Worm (Caenorhabditis elegans) whole organism, L2 larva: ENCODE data around the gene clc-29.
A peak's percentile ranks its signal among the peaks of the same experiment; 100 is the strongest.

Experiments
- C34F6.9 ChIP-seq: fragments of 150-350 bp; optimal IDR thresholded peaks from 2 replicates; lab custom pipeline; 2014; ENCODE audit warnings: missing biosample characterization, missing genetic modification characterization
- R02D3.7 ChIP-seq: fragments of 150-350 bp; optimal IDR thresholded peaks from 2 replicates; lab custom pipeline; 2014; ENCODE audit warnings: missing biosample characterization, missing genetic modification characterization
- Y55F3AM.14 ChIP-seq: fragments of 200-800 bp; sonication (Bioruptor generic); optimal IDR thresholded peaks from 2 replicates; lab custom pipeline; 2018; ENCODE audit warnings: mild to moderate bottlenecking, missing genetic modification characterization, missing compliant biosample characterization
- alr-1 ChIP-seq: fragments of 150-350 bp; optimal IDR thresholded peaks from 2 replicates; lab custom pipeline; 2014; ENCODE audit warnings: missing biosample characterization, missing genetic modification characterization
- aly-2 ChIP-seq: fragments of 150-350 bp; optimal IDR thresholded peaks from 2 replicates; lab custom pipeline; 2014; ENCODE audit warnings: missing biosample characterization, missing genetic modification characterization
- ama-1 ChIP-seq: fragments of 150-350 bp; optimal IDR thresholded peaks from 2 replicates; lab custom pipeline; 2018; ENCODE audit warnings: inconsistent platforms
- blmp-1 ChIP-seq: sonication (generic microtip); optimal IDR thresholded peaks from 2 replicates; lab custom pipeline; 2017; ENCODE audit warnings: missing genetic modification characterization, mild to moderate bottlenecking, missing compliant biosample characterization, antibody characterized with exemption, moderate library complexity; ENCODE audit not compliant: insufficient read depth
- ceh-16 ChIP-seq: fragments of 150-350 bp; optimal IDR thresholded peaks from 2 replicates; lab custom pipeline; 2014; ENCODE audit warnings: missing biosample characterization, missing genetic modification characterization
- ceh-82 ChIP-seq: fragments of 150-350 bp; optimal IDR thresholded peaks from 2 replicates; lab custom pipeline; 2014; ENCODE audit warnings: missing biosample characterization, missing genetic modification characterization
- crh-2 ChIP-seq: sonication (generic microtip); optimal IDR thresholded peaks from 2 replicates; lab custom pipeline; 2017; ENCODE audit warnings: missing biosample characterization, missing genetic modification characterization
- dmd-4 ChIP-seq: sonication (generic microtip); optimal IDR thresholded peaks from 2 replicates; lab custom pipeline; 2017; ENCODE audit warnings: missing biosample characterization, missing genetic modification characterization
- egl-27 ChIP-seq: sonication (generic microtip); optimal IDR thresholded peaks from 3 replicates; lab custom pipeline; 2017; ENCODE audit warnings: missing biosample characterization, missing genetic modification reagents, missing genetic modification characterization
- elt-1 ChIP-seq: fragments of 150-350 bp; optimal IDR thresholded peaks from 2 replicates; lab custom pipeline; 2014; ENCODE audit warnings: missing biosample characterization, missing genetic modification characterization
- elt-3 ChIP-seq: sonication (generic microtip); optimal IDR thresholded peaks from 2 replicates; lab custom pipeline; 2017; ENCODE audit warnings: missing biosample characterization, missing genetic modification characterization
- fos-1 ChIP-seq: fragments of 150-350 bp; optimal IDR thresholded peaks from 2 replicates; lab custom pipeline; 2014; ENCODE audit warnings: missing biosample characterization, missing genetic modification characterization
- lin-13 ChIP-seq: fragments of 150-350 bp; optimal IDR thresholded peaks from 2 replicates; lab custom pipeline; 2014; ENCODE audit warnings: missing biosample characterization, missing genetic modification reagents, missing genetic modification characterization
- lin-39 ChIP-seq: fragments of 150-350 bp; optimal IDR thresholded peaks from 2 replicates; lab custom pipeline; 2014; ENCODE audit warnings: missing biosample characterization, missing genetic modification reagents, missing genetic modification characterization
- lsy-2 ChIP-seq, 2 experiments: fragments of 150-350 bp in 1 of 2; sonication (generic microtip) in 1 of 2; optimal IDR thresholded peaks; 2 replicates each; lab custom pipeline; 2014 to 2017; ENCODE audit warnings: missing biosample characterization in 2 of 2, missing genetic modification characterization in 2 of 2
- mab-5 ChIP-seq: fragments of 150-350 bp; optimal IDR thresholded peaks from 2 replicates; lab custom pipeline; 2014; ENCODE audit warnings: missing biosample characterization, missing genetic modification characterization
- mbf-1 ChIP-seq: sonication (generic microtip); optimal IDR thresholded peaks from 2 replicates; lab custom pipeline; 2017; ENCODE audit warnings: missing biosample characterization, missing genetic modification characterization
- mdl-1 ChIP-seq, 2 experiments: fragments of 150-350 bp in 1 of 2; sonication (generic microtip) in 1 of 2; optimal IDR thresholded peaks; 2 replicates each; lab custom pipeline; 2017; ENCODE audit warnings: missing biosample characterization in 2 of 2, missing genetic modification characterization in 2 of 2
- nhr-10 ChIP-seq: sonication (generic microtip); optimal IDR thresholded peaks from 2 replicates; lab custom pipeline; 2017; ENCODE audit warnings: missing biosample characterization, missing genetic modification characterization
- nhr-11 ChIP-seq: fragments of 150-350 bp; optimal IDR thresholded peaks from 2 replicates; lab custom pipeline; 2014; ENCODE audit warnings: missing biosample characterization, missing genetic modification characterization
- nhr-12 ChIP-seq: fragments of 150-350 bp; optimal IDR thresholded peaks from 2 replicates; lab custom pipeline; 2014; ENCODE audit warnings: missing biosample characterization, missing genetic modification characterization
- nhr-129 ChIP-seq: fragments of 150-350 bp; optimal IDR thresholded peaks from 2 replicates; lab custom pipeline; 2014; ENCODE audit warnings: missing biosample characterization, missing genetic modification characterization
- nhr-21 ChIP-seq: fragments of 150-350 bp; optimal IDR thresholded peaks from 2 replicates; lab custom pipeline; 2014; ENCODE audit warnings: missing biosample characterization, missing genetic modification characterization
- nhr-23 ChIP-seq: fragments of 150-350 bp; optimal IDR thresholded peaks from 2 replicates; lab custom pipeline; 2014; ENCODE audit warnings: missing biosample characterization, missing genetic modification reagents, missing genetic modification characterization
- nhr-237 ChIP-seq: fragments of 150-350 bp; optimal IDR thresholded peaks from 2 replicates; lab custom pipeline; 2014; ENCODE audit warnings: missing biosample characterization, missing genetic modification characterization
- nhr-6 ChIP-seq: fragments of 150-350 bp; optimal IDR thresholded peaks from 2 replicates; lab custom pipeline; 2014; ENCODE audit warnings: missing biosample characterization, missing genetic modification characterization
- nhr-77 ChIP-seq: fragments of 150-350 bp; optimal IDR thresholded peaks from 2 replicates; lab custom pipeline; 2014; ENCODE audit warnings: missing biosample characterization, missing genetic modification characterization
- peb-1 ChIP-seq: fragments of 150-350 bp; optimal IDR thresholded peaks from 2 replicates; lab custom pipeline; 2014; ENCODE audit warnings: missing biosample characterization, missing genetic modification characterization
- skn-1 ChIP-seq: sonication (generic microtip); optimal IDR thresholded peaks from 2 replicates; lab custom pipeline; 2017; ENCODE audit warnings: missing biosample characterization, missing genetic modification characterization
- sma-3 ChIP-seq: sonication (generic microtip); optimal IDR thresholded peaks from 2 replicates; lab custom pipeline; 2016; ENCODE audit warnings: missing genetic modification reagents, missing genetic modification characterization, missing compliant biosample characterization
- sma-9 ChIP-seq, 2 experiments: fragments of 150-350 bp in 1 of 2; sonication (generic microtip) in 1 of 2; optimal IDR thresholded peaks; 2 replicates each; lab custom pipeline; 2014 to 2016; ENCODE audit warnings: missing genetic modification characterization in 2 of 2, mild to moderate bottlenecking in 1 of 2, missing biosample characterization in 1 of 2, missing compliant biosample characterization in 1 of 2, missing genetic modification reagents in 1 of 2, moderate library complexity in 1 of 2
- unc-39 ChIP-seq: fragments of 150-350 bp; optimal IDR thresholded peaks from 2 replicates; lab custom pipeline; 2014; ENCODE audit warnings: missing biosample characterization, missing genetic modification characterization
- unc-55 ChIP-seq: fragments of 150-350 bp; sonication (generic microtip); optimal IDR thresholded peaks from 3 replicates; lab custom pipeline; 2014; ENCODE audit warnings: missing biosample characterization, missing genetic modification reagents, missing genetic modification characterization
- unc-62 ChIP-seq: fragments of 150-350 bp; optimal IDR thresholded peaks from 2 replicates; lab custom pipeline; 2014; ENCODE audit warnings: missing biosample characterization, missing genetic modification reagents, missing genetic modification characterization
- zag-1 ChIP-seq: fragments of 150-350 bp; optimal IDR thresholded peaks from 2 replicates; lab custom pipeline; 2014; ENCODE audit warnings: missing biosample characterization, missing genetic modification characterization
- ztf-11 ChIP-seq: sonication (generic microtip); optimal IDR thresholded peaks from 2 replicates; lab custom pipeline; 2017; ENCODE audit warnings: missing biosample characterization, missing genetic modification characterization
- ztf-4 ChIP-seq: fragments of 150-350 bp; optimal IDR thresholded peaks from 2 replicates; lab custom pipeline; 2014; ENCODE audit warnings: missing biosample characterization, missing genetic modification characterization

The clc-29 gene

DNA sequence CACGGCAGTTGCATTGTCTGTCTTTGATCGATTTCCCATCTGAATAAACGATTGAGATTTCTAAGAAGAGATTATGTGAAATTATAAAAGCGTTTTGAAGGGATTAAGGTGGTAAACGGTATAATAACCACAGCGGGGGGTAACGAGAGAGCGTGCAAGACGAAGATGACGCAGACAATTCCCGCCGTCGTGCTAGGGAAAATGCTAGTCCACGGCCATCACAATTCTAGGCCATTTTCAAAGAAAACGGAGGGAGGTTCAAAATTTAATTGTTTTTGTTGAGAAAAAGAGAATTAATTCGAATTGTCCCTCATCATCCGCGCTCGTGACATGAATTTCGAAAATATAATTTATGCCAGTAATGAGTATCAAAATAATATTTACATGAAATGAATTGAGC is 28.6 kb downstream of the clc-29 start, which contains the start of gene F10E9.11 (continued):
- peak; percentile 86 for TF ChIP-seq unc-55
- TF ChIP-seq nhr-12 (tag; lab: Kevin White, UChicago), result no peak
- TF ChIP-seq lin-39 (tag; lab: Kevin White, UChicago), result no peak
- TF ChIP-seq mab-5, result peak; percentile 69
- TF ChIP-seq ceh-16 (tag; lab: Kevin White, UChicago), result no peak
- no peak for TF ChIP-seq zag-1 (tag; lab: Kevin White, UChicago)
- TF ChIP-seq peb-1 (tag; lab: Kevin White, UChicago), result no peak
- peak; percentile 26 for TF ChIP-seq egl-27
- no peak for TF ChIP-seq alr-1 (tag; lab: Kevin White, UChicago)

DNA sequence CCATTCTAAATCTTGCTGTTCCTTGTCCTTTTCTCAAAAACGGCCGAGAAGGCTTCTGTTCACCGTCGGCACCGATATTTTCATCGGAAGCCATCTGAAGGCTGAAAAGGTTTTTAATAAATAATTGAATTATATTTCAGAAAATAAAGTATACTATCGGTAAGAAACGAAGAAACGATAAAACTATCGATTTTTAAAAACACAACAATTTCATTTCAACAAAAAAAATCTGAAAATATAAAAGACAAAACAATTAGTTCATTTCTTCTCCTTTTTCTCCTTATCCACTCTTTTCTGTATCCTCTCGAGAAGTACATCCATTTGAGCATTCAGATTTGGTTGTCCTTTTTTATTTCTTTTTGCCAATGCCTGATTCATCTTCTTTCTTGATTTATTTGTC is 29.2 kb downstream of the clc-29 start, which contains the start of gene sas-4:
sas-4 (minus strand) TSS at position 101 of the 400 bp plus-strand sequence.
- TF ChIP-seq R02D3.7 (tag; lab: Kevin White, UChicago) (no peak), ama-1 (lab: Kevin White, UChicago) (no peak), mbf-1 (no peak), blmp-1 (tag; lab: Kevin White, UChicago) (no peak), elt-3 (no peak), nhr-23 (tag; lab: Kevin White, UChicago) (no peak), C34F6.9 (tag; lab: Kevin White, UChicago) (no peak), fos-1 (tag; lab: Kevin White, UChicago) (no peak), mab-5 (no peak), ceh-82 (no peak), skn-1 (tag; lab: Kevin White, UChicago) (no peak), alr-1 (tag; lab: Kevin White, UChicago) (no peak), nhr-6 (tag; lab: Kevin White, UChicago) (no peak), nhr-21 (tag; lab: Kevin White, UChicago) (no peak), nhr-237 (tag; lab: Kevin White, UChicago) (no peak), sma-9 (GFP tag; optimal IDR thresholded peaks at IDR 0.05; lab: Kevin White, UChicago) (no peak), sma-9 (tag; optimal IDR thresholded peaks at IDR 0.05; lab: Kevin White, UChicago) (no peak), Y55F3AM.14 (GFP tag; lab: Kevin White, UChicago) (no peak), nhr-77 (tag; lab: Kevin White, UChicago) (no peak)

DNA sequence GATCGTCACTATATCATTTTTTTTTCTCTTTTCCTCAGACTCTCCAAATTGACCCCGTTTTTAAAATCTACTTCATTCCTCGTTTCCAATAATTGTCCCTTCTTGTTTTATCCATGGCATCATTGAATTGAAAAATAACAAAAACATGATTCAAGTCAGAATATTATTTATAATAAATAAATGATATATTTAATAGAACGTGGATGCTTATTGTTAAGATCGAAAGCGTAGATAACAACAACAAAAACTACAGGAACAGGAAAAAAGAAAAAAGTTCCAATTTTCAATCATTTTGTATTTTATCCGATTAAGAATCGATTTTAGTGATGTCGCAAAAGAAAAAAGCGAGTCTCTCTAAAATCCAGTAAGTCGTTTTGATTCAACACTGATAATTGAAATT is 35.3 kb downstream of the clc-29 start, which contains the start of gene F10E9.2:
F10E9.2 (plus strand) TSS at position 301 of the 400 bp plus-strand sequence.
- no peak for TF ChIP-seq lsy-2 (tag; optimal IDR thresholded peaks at IDR 0.05; lab: Kevin White, UChicago)
- TF ChIP-seq nhr-10, result no peak
- no peak for TF ChIP-seq elt-1 (tag; lab: Kevin White, UChicago)
- TF ChIP-seq Y55F3AM.14 (GFP tag; lab: Kevin White, UChicago), result no peak
- no peak for TF ChIP-seq blmp-1 (tag; lab: Kevin White, UChicago)
- TF ChIP-seq nhr-77 (tag; lab: Kevin White, UChicago), result no peak
- no peak for TF ChIP-seq mab-5
- no peak for TF ChIP-seq aly-2 (tag; lab: Kevin White, UChicago)
- no peak for TF ChIP-seq nhr-11 (tag; lab: Kevin White, UChicago)
- TF ChIP-seq nhr-23 (tag; lab: Kevin White, UChicago), result no peak

DNA sequence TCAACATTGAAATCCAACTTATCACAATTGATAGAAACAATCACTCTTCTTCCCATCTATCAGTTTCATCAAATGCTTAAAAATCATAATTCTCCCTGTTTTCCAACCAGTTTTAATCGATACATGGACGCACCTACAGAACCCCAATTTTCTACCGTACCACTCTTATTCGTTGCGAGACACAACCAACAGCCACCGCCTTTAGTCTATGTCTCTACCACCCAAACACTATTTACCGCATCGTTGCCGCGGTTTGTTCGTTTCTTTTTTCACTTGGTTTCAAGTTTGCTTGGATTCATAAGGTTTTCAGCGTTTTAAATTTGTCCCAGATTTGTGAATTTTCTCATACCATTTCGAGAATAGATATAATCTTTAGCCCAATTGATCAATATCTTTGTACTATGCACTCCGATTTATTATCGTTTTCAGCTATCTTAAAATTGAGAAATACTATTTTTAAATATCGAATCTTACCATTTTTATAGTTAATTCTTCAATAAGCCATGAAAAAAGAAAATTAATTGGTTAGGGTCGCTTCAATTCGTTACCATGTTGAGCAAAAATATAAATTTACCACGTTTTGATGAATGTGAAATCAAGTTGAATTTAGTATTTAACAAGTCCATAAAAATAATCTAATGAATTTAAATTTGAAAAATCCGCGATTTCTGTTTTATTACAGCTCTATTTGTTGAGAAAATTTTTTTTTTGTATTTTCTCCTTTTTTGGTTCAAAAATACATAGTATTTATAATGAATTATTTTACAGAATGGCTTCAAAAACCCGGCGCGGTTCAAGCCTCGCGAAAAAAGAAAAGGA is 37.3 kb downstream of the clc-29 start, which contains the start of gene F10E9.3:
F10E9.3 (plus strand) TSS at position 769 of the 819 bp plus-strand sequence.
- TF ChIP-seq nhr-6 (tag; lab: Kevin White, UChicago) (no peak), R02D3.7 (tag; lab: Kevin White, UChicago) (no peak), C34F6.9 (tag; lab: Kevin White, UChicago) (peak; percentile 11), nhr-129 (tag; lab: Kevin White, UChicago) (peak; percentile 34), unc-55 (peak; percentile 43), lsy-2 (tag; optimal IDR thresholded peaks at IDR 0.05; lab: Kevin White, UChicago) (peak; percentile 19 to 96)

DNA sequence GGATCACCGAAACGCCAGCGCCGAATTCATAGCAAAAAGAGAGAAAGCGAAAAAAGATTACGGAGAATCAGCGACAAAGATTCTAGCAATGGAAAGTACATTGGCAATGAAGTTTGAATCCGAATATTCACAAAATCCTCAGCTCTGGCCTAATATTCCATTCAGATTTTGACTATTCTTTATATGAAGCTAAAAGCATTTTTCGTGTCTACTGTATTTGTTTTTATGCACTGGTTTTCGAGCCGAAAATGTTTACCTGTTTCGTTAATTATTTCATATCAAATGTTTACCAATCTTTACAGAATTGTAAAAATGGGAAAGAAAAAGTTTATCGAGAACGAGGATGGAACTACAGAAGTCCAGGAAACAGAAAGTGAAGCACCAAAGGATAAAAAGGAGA is 39.5 kb downstream of the clc-29 start, which contains the start of gene F10E9.4:
F10E9.4 (plus strand) TSS at position 301 of the 400 bp plus-strand sequence.
- no peak for TF ChIP-seq aly-2 (tag; lab: Kevin White, UChicago)
- TF ChIP-seq egl-27, result no peak
- no peak for TF ChIP-seq ztf-11 (tag; lab: Kevin White, UChicago)
- TF ChIP-seq nhr-23 (tag; lab: Kevin White, UChicago), result no peak
- no peak for TF ChIP-seq skn-1 (tag; lab: Kevin White, UChicago)
- no peak for TF ChIP-seq nhr-129 (tag; lab: Kevin White, UChicago)
- no peak for TF ChIP-seq unc-62
- TF ChIP-seq ceh-16 (tag; lab: Kevin White, UChicago), result no peak
- no peak for TF ChIP-seq C34F6.9 (tag; lab: Kevin White, UChicago)
- no peak for TF ChIP-seq lin-13 (GFP tag; lab: Kevin White, UChicago)
- no peak for TF ChIP-seq sma-3 (GFP tag; lab: Kevin White, UChicago)
- TF ChIP-seq mbf-1, result no peak
- no peak for TF ChIP-seq alr-1 (tag; lab: Kevin White, UChicago)
- no peak for TF ChIP-seq nhr-237 (tag; lab: Kevin White, UChicago)
- TF ChIP-seq unc-39 (tag; lab: Kevin White, UChicago), result no peak
- no peak for TF ChIP-seq dmd-4 (tag; lab: Kevin White, UChicago)
- TF ChIP-seq mdl-1 (tag; optimal IDR thresholded peaks at IDR 0.05; lab: Kevin White, UChicago), result no peak
- no peak for TF ChIP-seq ztf-4 (tag; lab: Kevin White, UChicago)
- TF ChIP-seq ceh-82, result no peak
- TF ChIP-seq crh-2, result no peak
